Fruit fly (Drosophila melanogaster) whole organism, prepupa: ENCODE measurements around the gene GAPsec.

ENCODE experiments used
- Blimp-1 ChIP-seq: fragments of 200-800 bp; sonication (Bioruptor generic); optimal IDR thresholded peaks from 3 replicates; lab custom pipeline; 2017; ENCODE audit warnings: missing biosample characterization, missing genetic modification characterization, mild to moderate bottlenecking, moderate library complexity, missing genetic modification reagents
- CG10669 ChIP-seq: fragments of 200-800 bp; sonication (Bioruptor generic); optimal IDR thresholded peaks from 3 replicates; lab custom pipeline; 2018; ENCODE audit warnings: missing biosample characterization, mild to moderate bottlenecking, missing genetic modification characterization, moderate library complexity
- CG11294 ChIP-seq: fragments of 200-800 bp; sonication (Bioruptor generic); IDR thresholded peaks from 2 replicates; pipeline ENCODE4 v1.3.6; 2022; ENCODE audit warnings: missing biosample characterization, missing genetic modification characterization
- CG11762 ChIP-seq: fragments of 200-800 bp; sonication (Bioruptor generic); optimal IDR thresholded peaks from 3 replicates; lab custom pipeline; 2016; ENCODE audit warnings: missing biosample characterization, missing genetic modification characterization; ENCODE audit not compliant: insufficient read depth
- CG15336 ChIP-seq: fragments of 200-800 bp; sonication (Bioruptor generic); IDR thresholded peaks from 2 replicates; pipeline ENCODE4 v1.3.6; 2022; ENCODE audit warnings: missing biosample characterization, missing genetic modification characterization
- CG3032 ChIP-seq: fragments of 200-800 bp; optimal IDR thresholded peaks from 2 replicates; lab custom pipeline; 2019; ENCODE audit warnings: missing biosample characterization, mild to moderate bottlenecking, missing genetic modification characterization, moderate library complexity
- CG32006 ChIP-seq: fragments of 200-800 bp; sonication (Bioruptor generic); optimal IDR thresholded peaks from 3 replicates; lab custom pipeline; 2017; ENCODE audit warnings: missing biosample characterization, mild to moderate bottlenecking, missing genetic modification characterization
- CG34406 ChIP-seq: fragments of 200-800 bp; sonication (Bioruptor generic); optimal IDR thresholded peaks from 3 replicates; lab custom pipeline; 2016; ENCODE audit warnings: missing biosample characterization, missing genetic modification characterization
- CG3919 ChIP-seq: fragments of 200-800 bp; sonication (Bioruptor generic); optimal IDR thresholded peaks from 3 replicates; lab custom pipeline; 2016; ENCODE audit warnings: missing biosample characterization, missing genetic modification characterization
- CG4318 ChIP-seq: fragments of 200-800 bp; sonication (Bioruptor generic); optimal IDR thresholded peaks from 3 replicates; lab custom pipeline; 2017; ENCODE audit warnings: missing biosample characterization, mild to moderate bottlenecking, missing genetic modification characterization
- CG6276 ChIP-seq: fragments of 200-800 bp; sonication (Bioruptor generic); optimal IDR thresholded peaks from 2 replicates; lab custom pipeline; 2017; ENCODE audit warnings: missing biosample characterization, mild to moderate bottlenecking, missing genetic modification characterization
- CG7368 ChIP-seq: fragments of 200-800 bp; sonication (Bioruptor generic); optimal IDR thresholded peaks from 3 replicates; lab custom pipeline; 2016; ENCODE audit warnings: missing biosample characterization, missing genetic modification characterization
- CG8632 ChIP-seq: fragments of 200-800 bp; sonication (Bioruptor generic); optimal IDR thresholded peaks from 3 replicates; lab custom pipeline; 2016; ENCODE audit warnings: missing biosample characterization, missing genetic modification characterization
- CG9139 ChIP-seq: fragments of 200-800 bp; sonication (Bioruptor generic); optimal IDR thresholded peaks from 3 replicates; lab custom pipeline; 2017; ENCODE audit warnings: missing biosample characterization, mild to moderate bottlenecking, missing genetic modification characterization
- Eip78C ChIP-seq: fragments of 200-800 bp; sonication (Bioruptor generic); peaks from one replicate; lab custom pipeline; 2016; ENCODE audit warnings: missing biosample characterization, missing genetic modification characterization
- Eip93F ChIP-seq: fragments of 200-800 bp; sonication (Bioruptor generic); optimal IDR thresholded peaks from 2 replicates; lab custom pipeline; 2016; ENCODE audit warnings: missing biosample characterization, mild to moderate bottlenecking, missing genetic modification characterization
- Ets21C ChIP-seq: fragments of 200-800 bp; sonication (Bioruptor generic); optimal IDR thresholded peaks from 3 replicates; lab custom pipeline; 2016; ENCODE audit warnings: missing biosample characterization, missing genetic modification characterization
- Ets96B ChIP-seq: fragments of 200-800 bp; optimal IDR thresholded peaks from 2 replicates; lab custom pipeline; 2019; ENCODE audit warnings: missing biosample characterization, mild to moderate bottlenecking, missing genetic modification characterization, moderate library complexity
- Hr38 ChIP-seq: sonication (Bioruptor generic); optimal IDR thresholded peaks from 2 replicates; lab custom pipeline; 2016; ENCODE audit warnings: missing biosample characterization, missing genetic modification characterization
- Hr39 ChIP-seq: fragments of 200-800 bp; sonication (Bioruptor generic); optimal IDR thresholded peaks from 2 replicates; lab custom pipeline; 2016; ENCODE audit warnings: missing biosample characterization, missing genetic modification characterization
- Hr4 ChIP-seq: fragments of 200-800 bp; sonication (Bioruptor generic); optimal IDR thresholded peaks from 3 replicates; lab custom pipeline; 2016; ENCODE audit warnings: missing biosample characterization, missing genetic modification characterization
- Lpt ChIP-seq: fragments of 200-800 bp; sonication (Bioruptor generic); optimal IDR thresholded peaks from 3 replicates; lab custom pipeline; 2016; ENCODE audit warnings: missing biosample characterization, missing genetic modification characterization
- Met ChIP-seq: fragments of 200-800 bp; sonication (Bioruptor generic); optimal IDR thresholded peaks from 3 replicates; lab custom pipeline; 2016; ENCODE audit warnings: missing biosample characterization, missing genetic modification characterization
- Smox ChIP-seq: fragments of 200-800 bp; sonication (Bioruptor generic); optimal IDR thresholded peaks from 3 replicates; lab custom pipeline; 2016; ENCODE audit warnings: missing biosample characterization, missing genetic modification characterization
- Sox14 ChIP-seq: fragments of 200-800 bp; sonication (Bioruptor generic); optimal IDR thresholded peaks from 3 replicates; lab custom pipeline; 2016; ENCODE audit warnings: missing biosample characterization, missing genetic modification characterization
- achi ChIP-seq: fragments of 200-800 bp; sonication (Bioruptor generic); optimal IDR thresholded peaks from 3 replicates; lab custom pipeline; 2016; ENCODE audit warnings: missing biosample characterization, missing genetic modification characterization
- acj6 ChIP-seq: fragments of 200-800 bp; sonication (Bioruptor generic); optimal IDR thresholded peaks from 3 replicates; lab custom pipeline; 2016; ENCODE audit warnings: missing biosample characterization, missing genetic modification characterization
- cyc ChIP-seq: fragments of 200-800 bp; sonication (Bioruptor generic); optimal IDR thresholded peaks from 3 replicates; lab custom pipeline; 2016; ENCODE audit warnings: missing biosample characterization, missing genetic modification characterization
- eg ChIP-seq: fragments of 200-800 bp; sonication (Bioruptor generic); IDR thresholded peaks from 3 replicates; pipeline ENCODE4 v1.3.6; 2022; ENCODE audit warnings: missing biosample characterization, missing genetic modification characterization
- esn ChIP-seq: fragments of 200-800 bp; sonication (Bioruptor generic); optimal IDR thresholded peaks from 2 replicates; lab custom pipeline; 2016; ENCODE audit warnings: missing biosample characterization, mild to moderate bottlenecking, missing genetic modification characterization, moderate library complexity
- fd59A ChIP-seq: fragments of 200-800 bp; sonication (Bioruptor generic); optimal IDR thresholded peaks from 2 replicates; lab custom pipeline; 2017; ENCODE audit warnings: missing biosample characterization, mild to moderate bottlenecking, missing genetic modification characterization, missing genetic modification reagents
- fkh ChIP-seq: fragments of 200-800 bp; sonication (Bioruptor generic); optimal IDR thresholded peaks from 3 replicates; lab custom pipeline; 2017; ENCODE audit warnings: missing biosample characterization, mild to moderate bottlenecking, missing genetic modification characterization, moderate library complexity
- lz ChIP-seq: fragments of 200-800 bp; sonication (Bioruptor generic); optimal IDR thresholded peaks from 3 replicates; lab custom pipeline; 2016; ENCODE audit warnings: missing biosample characterization, missing genetic modification characterization
- net ChIP-seq: fragments of 200-800 bp; sonication (Bioruptor generic); optimal IDR thresholded peaks from 3 replicates; lab custom pipeline; 2016; ENCODE audit warnings: missing biosample characterization, missing genetic modification characterization
- pdm3 ChIP-seq: fragments of 200-800 bp; sonication (Bioruptor generic); optimal IDR thresholded peaks from 3 replicates; lab custom pipeline; 2016; ENCODE audit warnings: missing biosample characterization, missing genetic modification characterization
- spab ChIP-seq: fragments of 200-800 bp; sonication (Bioruptor generic); optimal IDR thresholded peaks from 2 replicates; lab custom pipeline; 2017; ENCODE audit warnings: missing biosample characterization, mild to moderate bottlenecking, missing genetic modification characterization, missing genetic modification reagents
- ss ChIP-seq, 2 experiments: fragments of 200-800 bp; sonication (Bioruptor generic); optimal IDR thresholded peaks; 2 replicates in 1 of 2; 3 replicates in 1 of 2; lab custom pipeline; 2017 to 2018; ENCODE audit warnings: mild to moderate bottlenecking in 2 of 2, missing biosample characterization in 2 of 2, missing genetic modification characterization in 2 of 2, moderate library complexity in 1 of 2
- svp ChIP-seq: fragments of 200-800 bp; sonication (Bioruptor generic); peaks from one replicate; lab custom pipeline; 2016; ENCODE audit warnings: missing biosample characterization, missing genetic modification characterization
- topi ChIP-seq: fragments of 200-800 bp; sonication (Bioruptor generic); optimal IDR thresholded peaks from 3 replicates; lab custom pipeline; 2016; ENCODE audit warnings: missing biosample characterization, missing genetic modification characterization
- vri ChIP-seq: fragments of 200-800 bp; sonication (Bioruptor generic); optimal IDR thresholded peaks from 3 replicates; lab custom pipeline; 2016; ENCODE audit warnings: missing biosample characterization, mild to moderate bottlenecking, missing genetic modification characterization

Gene GAPsec

DNA sequence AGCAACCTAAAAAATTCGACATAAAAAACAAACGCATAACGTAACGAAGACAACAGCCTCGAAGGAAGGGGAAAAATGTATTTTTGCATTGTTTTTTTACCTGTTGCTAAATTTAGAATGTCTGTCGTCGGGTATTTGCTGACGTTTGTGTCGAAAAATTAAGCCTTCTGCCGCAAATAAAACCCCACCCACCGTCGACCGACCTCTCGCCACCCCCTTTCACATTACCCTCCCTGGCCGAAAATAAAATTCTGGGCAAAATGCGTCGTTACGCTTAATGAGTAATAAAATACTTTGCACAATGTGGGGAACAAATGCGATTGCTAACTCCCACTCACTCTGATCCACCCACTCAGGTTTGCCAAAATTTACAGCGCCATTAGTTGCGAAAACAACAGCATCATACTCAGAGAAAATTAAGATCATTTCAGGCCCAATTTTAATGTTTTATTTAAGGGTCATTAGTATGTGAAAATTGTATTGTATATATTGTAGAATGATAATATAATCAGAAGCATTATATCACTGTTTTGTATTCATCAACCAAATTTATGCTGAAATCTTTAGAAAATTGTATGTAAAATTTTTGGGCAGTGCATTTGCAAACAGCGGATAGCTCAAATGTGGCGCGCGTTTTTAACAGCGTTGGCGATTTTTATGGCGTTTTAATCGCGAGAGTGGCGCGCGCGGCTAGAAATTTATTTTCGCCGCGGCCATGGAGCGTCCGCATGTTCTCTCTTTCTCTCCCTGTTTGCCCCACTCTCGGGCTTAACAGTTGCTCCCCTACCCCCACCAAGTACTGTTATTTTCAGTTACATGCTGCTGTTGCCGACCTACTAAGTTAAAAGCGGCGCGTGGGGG lies 48.7 kb upstream of the GAPsec start (continued):
- TF ChIP-seq CG15336 (GFP tag; lab: Robert Waterston, UW), result peak; percentile 82
- peak; percentile 63 for TF ChIP-seq CG6276 (GFP tag; lab: Kevin White, UChicago)
- TF ChIP-seq CG4318 (GFP tag; lab: Kevin White, UChicago), result peak; percentile 4
- peak; percentile 92 for TF ChIP-seq Eip78C
- peak; percentile 86 for TF ChIP-seq svp (GFP tag; lab: Kevin White, UChicago)
- TF ChIP-seq vri (GFP tag; lab: Kevin White, UChicago), result peak; percentile 68
- no peak for TF ChIP-seq fd59A (GFP tag; lab: Kevin White, UChicago)
- peak; percentile 23; the same call in 1 of the 2 replicates for TF ChIP-seq CG11294 (GFP tag; lab: Robert Waterston, UW)
- TF ChIP-seq Sox14 (GFP tag; lab: Kevin White, UChicago), result peak; percentile 55
- TF ChIP-seq CG32006, result peak; percentile 69
- TF ChIP-seq esn (GFP tag; lab: Kevin White, UChicago), result peak; percentile 72
- no peak for TF ChIP-seq spab
- TF ChIP-seq Ets96B (tag; lab: Kevin White, UChicago), result peak; percentile 36
- peak; percentile 54 for TF ChIP-seq CG3919
- TF ChIP-seq Hr4, result peak; percentile 73
- TF ChIP-seq cyc, result peak; percentile 63
- TF ChIP-seq CG10669 (GFP tag; lab: Kevin White, UChicago), result peak; percentile 8

DNA sequence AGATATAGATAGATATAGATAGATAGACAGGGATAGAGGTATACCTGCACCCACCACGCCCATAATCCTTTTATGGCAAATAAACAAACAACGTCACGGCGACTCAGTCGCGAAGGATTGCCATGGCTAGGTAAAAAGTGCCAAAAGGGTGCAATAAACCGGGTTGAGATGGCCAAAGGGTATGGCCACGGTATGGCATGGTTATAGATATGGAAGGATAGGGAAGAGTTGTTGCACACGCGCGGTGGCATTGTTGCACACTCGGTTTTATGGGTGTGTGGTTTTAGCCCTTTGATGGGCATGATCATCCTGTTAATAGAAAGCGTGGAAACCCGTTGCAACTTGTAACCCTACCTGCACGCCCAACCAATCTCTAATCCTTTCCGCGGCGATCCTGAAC lies 47.3 kb upstream of the GAPsec start:
- TF ChIP-seq pdm3 (GFP tag; lab: Kevin White, UChicago), result no peak
- no peak for TF ChIP-seq CG7368 (GFP tag; lab: Kevin White, UChicago)
- no peak for TF ChIP-seq CG3032 (tag; lab: Kevin White, UChicago)
- no peak for TF ChIP-seq Smox (GFP tag; lab: Kevin White, UChicago)
- no peak for TF ChIP-seq CG11762 (GFP tag; lab: Kevin White, UChicago)
- no peak for TF ChIP-seq Met (GFP tag; lab: Kevin White, UChicago)
- TF ChIP-seq CG34406, result no peak
- TF ChIP-seq eg (GFP tag; lab: Robert Waterston, UW), result no peak
- no peak for TF ChIP-seq Ets21C
- no peak for TF ChIP-seq cyc
- TF ChIP-seq net (GFP tag; lab: Kevin White, UChicago), result no peak
- no peak for TF ChIP-seq CG3919
- no peak for TF ChIP-seq acj6 (GFP tag; lab: Kevin White, UChicago)
- TF ChIP-seq Blimp-1, result no peak
- TF ChIP-seq CG10669 (GFP tag; lab: Kevin White, UChicago), result no peak
- no peak for TF ChIP-seq vri (GFP tag; lab: Kevin White, UChicago)

DNA sequence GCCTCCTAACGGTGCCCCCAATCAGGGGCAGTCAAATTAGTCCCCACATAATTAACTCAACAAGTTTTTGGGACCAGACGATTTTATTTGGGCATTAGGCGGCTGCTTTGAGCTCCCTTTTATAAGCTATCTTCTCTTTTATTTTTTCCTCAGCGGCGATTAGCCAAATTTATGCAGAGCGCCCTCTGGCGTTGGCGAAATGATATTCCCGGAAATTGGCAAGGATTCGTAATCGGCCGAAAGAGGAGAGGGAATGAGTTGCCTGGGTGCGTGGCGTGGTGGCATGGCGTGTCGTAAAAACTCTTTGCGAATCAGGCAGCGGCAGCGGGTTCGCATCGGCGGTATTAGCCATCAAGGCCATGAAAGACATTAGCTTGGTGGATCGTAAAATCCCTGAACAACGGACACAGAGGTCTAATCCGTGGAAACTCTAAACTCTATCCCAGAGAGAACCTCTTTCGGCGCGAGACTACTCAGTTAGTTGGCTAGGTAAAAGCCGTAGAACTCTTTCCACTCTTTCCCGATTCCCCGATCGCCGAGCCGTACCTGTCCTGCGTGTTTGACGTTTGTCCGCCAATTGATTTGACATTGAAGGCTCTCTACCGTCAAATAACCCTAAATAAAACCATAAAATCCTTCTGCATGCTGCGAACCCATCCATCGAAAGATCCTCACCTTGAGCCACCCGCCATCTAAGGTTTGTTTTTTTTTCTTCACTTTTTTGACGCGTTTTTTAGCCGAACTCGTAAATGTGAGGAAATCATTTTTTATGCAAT lies 46.3 kb upstream of the GAPsec start:
- TF ChIP-seq vri (GFP tag; lab: Kevin White, UChicago), result no peak
- no peak for TF ChIP-seq net (GFP tag; lab: Kevin White, UChicago)
- TF ChIP-seq CG9139 (GFP tag; lab: Kevin White, UChicago), result no peak
- TF ChIP-seq Ets96B (tag; lab: Kevin White, UChicago), result no peak
- no peak for TF ChIP-seq fkh (GFP tag; lab: Kevin White, UChicago)
- TF ChIP-seq CG11762 (GFP tag; lab: Kevin White, UChicago), result no peak
- TF ChIP-seq Hr4, result no peak
- no peak for TF ChIP-seq CG6276 (GFP tag; lab: Kevin White, UChicago)
- TF ChIP-seq Eip78C, result no peak
- no peak for TF ChIP-seq Hr39 (GFP tag; lab: Kevin White, UChicago)

DNA sequence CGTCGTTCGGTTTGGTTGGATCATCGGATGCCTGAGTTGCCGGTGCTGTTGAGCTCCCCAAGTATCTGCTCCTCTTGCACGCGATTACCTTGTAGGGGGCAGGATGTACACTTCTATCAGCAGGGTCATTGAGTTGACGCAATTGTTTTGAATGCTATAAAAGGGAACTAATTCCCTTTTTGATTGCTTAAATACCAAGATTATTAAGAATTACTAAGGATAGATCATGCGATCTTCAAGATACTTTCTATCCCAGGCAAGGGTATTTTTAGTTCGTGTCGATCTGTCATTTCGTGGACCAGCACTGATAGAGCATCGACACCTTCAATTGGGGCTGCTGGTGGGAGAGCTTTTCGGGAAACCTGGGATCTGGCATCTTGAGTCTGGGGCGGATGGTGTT lies 45.4 kb upstream of the GAPsec start:
- TF ChIP-seq lz (GFP tag; lab: Kevin White, UChicago) (peak; percentile 74), CG6276 (GFP tag; lab: Kevin White, UChicago) (peak; percentile 7), CG32006 (peak; percentile 43), CG9139 (GFP tag; lab: Kevin White, UChicago) (peak; percentile 64), CG11294 (GFP tag; lab: Robert Waterston, UW) (peak; percentile 22; the same call in 1 of the 2 replicates), achi (GFP tag; lab: Kevin White, UChicago) (peak; percentile 76), spab (peak; percentile 86), topi (GFP tag; lab: Kevin White, UChicago) (peak; percentile 79), ss (GFP tag; optimal IDR thresholded peaks at IDR 0.05; lab: Kevin White, UChicago) (peak; percentile 87 to 96), CG8632 (GFP tag; lab: Kevin White, UChicago) (peak; percentile 81), CG15336 (GFP tag; lab: Robert Waterston, UW) (peak; percentile 35; the same call in 1 of the 2 replicates), Ets96B (tag; lab: Kevin White, UChicago) (peak; percentile 92), Hr38 (GFP tag; lab: Kevin White, UChicago) (no peak), CG10669 (GFP tag; lab: Kevin White, UChicago) (peak; percentile 87), CG7368 (GFP tag; lab: Kevin White, UChicago) (peak; percentile 75), Eip93F (GFP tag; lab: Kevin White, UChicago) (peak; percentile 6), Lpt (GFP tag; lab: Kevin White, UChicago) (peak; percentile 57), eg (GFP tag; lab: Robert Waterston, UW) (peak; percentile 36; the same call in 1 of the 3 replicates), esn (GFP tag; lab: Kevin White, UChicago) (peak; percentile 80), Met (GFP tag; lab: Kevin White, UChicago) (peak; percentile 81)
